Worm (Caenorhabditis elegans) whole organism, midembryonic: ENCODE measurements around the gene ttr-48.

ENCODE experiments used
- T22C8.4 ChIP-seq: fragments of 200-800 bp; sonication (Bioruptor generic); IDR thresholded peaks from 2 replicates; pipeline ENCODE4 v1.3.6; 2022; ENCODE audit warnings: missing genetic modification characterization, missing compliant biosample characterization
- cog-1 ChIP-seq: sonication (generic microtip); optimal IDR thresholded peaks from 2 replicates; lab custom pipeline; 2016; ENCODE audit warnings: missing genetic modification characterization, missing compliant biosample characterization
- flt-1 ChIP-seq: fragments of 200-800 bp; sonication (Bioruptor generic); IDR thresholded peaks from 2 replicates; pipeline ENCODE4 v1.3.6; 2022; ENCODE audit warnings: missing genetic modification characterization, missing compliant biosample characterization
- klf-2 ChIP-seq: fragments of 200-800 bp; sonication (Bioruptor generic); conservative IDR thresholded peaks from 2 replicates; pipeline ENCODE4 v1.3.6; 2022; ENCODE audit warnings: missing genetic modification reagents, missing genetic modification characterization, missing compliant biosample characterization
- med-1 ChIP-seq: sonication (generic microtip); optimal IDR thresholded peaks from 2 replicates; lab custom pipeline; 2017; ENCODE audit warnings: missing genetic modification characterization, mild to moderate bottlenecking, missing compliant biosample characterization, antibody characterized with exemption, missing genetic modification reagents; ENCODE audit not compliant: insufficient read depth
- ref-1 ChIP-seq: fragments of 200-800 bp; sonication (Bioruptor generic); conservative IDR thresholded peaks from 2 replicates; pipeline ENCODE4 v1.3.6; 2022; ENCODE audit warnings: missing genetic modification reagents, missing genetic modification characterization, missing compliant biosample characterization
- tab-1 ChIP-seq: fragments of 200-800 bp; sonication (Bioruptor generic); IDR thresholded peaks from 2 replicates; pipeline ENCODE4 v1.3.6; 2022; ENCODE audit warnings: missing genetic modification characterization, missing compliant biosample characterization
- ztf-23 ChIP-seq: fragments of 200-800 bp; sonication (Bioruptor generic); IDR thresholded peaks from 2 replicates; pipeline ENCODE4 v1.3.6; 2022; ENCODE audit warnings: missing genetic modification reagents, missing genetic modification characterization, missing compliant biosample characterization
- ztf-29 ChIP-seq: fragments of 200-800 bp; sonication (Bioruptor generic); IDR thresholded peaks from 2 replicates; pipeline ENCODE4 v1.3.6; 2022; ENCODE audit warnings: missing genetic modification reagents, missing genetic modification characterization, missing compliant biosample characterization

Gene ttr-48

DNA sequence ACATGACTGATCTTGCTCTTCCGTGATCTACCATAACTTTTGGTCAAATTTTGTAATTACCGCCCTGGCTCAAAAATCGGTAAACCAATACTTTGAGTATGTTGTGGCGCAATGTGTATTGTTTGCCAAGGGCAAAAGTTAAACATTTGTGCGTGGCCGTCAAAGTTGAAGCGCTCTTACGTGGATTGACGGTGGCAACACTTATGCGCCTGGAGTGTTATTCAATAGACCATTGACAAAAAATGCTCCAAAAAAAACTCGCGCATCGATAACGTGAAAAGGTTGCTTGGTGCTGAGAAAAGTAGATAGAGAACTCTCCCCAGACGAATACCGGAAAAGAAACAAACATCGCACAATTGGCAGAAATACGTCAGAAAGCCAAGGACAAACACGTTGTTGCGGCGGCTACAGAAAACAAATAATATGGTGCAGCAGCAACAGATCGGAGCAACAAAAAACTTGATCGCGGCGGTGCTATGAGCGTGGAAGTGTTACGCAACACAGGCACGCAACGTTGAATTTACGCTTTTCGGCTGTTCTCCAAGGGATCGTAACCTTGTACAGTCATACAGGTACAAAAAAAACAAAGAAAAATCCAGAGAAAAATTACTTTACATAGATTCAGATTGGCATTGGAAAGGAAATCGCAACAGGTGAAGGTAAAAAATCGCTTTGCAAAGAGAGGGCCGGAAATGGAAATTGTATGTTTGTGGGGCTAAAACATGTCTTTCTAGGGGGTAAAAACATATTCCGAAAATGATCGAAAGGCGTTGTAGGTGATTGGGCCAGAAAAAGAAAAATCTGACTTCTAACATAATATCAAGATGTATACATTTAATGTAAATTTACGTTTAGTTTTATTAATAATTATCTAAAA, 8.0 kb downstream of the ttr-48 start:
- TF ChIP-seq cog-1 = no peak
- TF ChIP-seq med-1 (GFP tag; lab: Kevin White, UChicago) = no peak
- TF ChIP-seq T22C8.4 (GFP tag; lab: Robert Waterston, UW) = no peak
- no peak for TF ChIP-seq klf-2 (GFP tag; lab: Robert Waterston, UW)
- no peak for TF ChIP-seq flt-1 (GFP tag; lab: Robert Waterston, UW)
- TF ChIP-seq ref-1 (GFP tag; lab: Robert Waterston, UW) = no peak
- no peak for TF ChIP-seq tab-1 (GFP tag; lab: Robert Waterston, UW)
- no peak for TF ChIP-seq ztf-23 (GFP tag; lab: Robert Waterston, UW)
- no peak for TF ChIP-seq ztf-29 (GFP tag; lab: Robert Waterston, UW)

DNA sequence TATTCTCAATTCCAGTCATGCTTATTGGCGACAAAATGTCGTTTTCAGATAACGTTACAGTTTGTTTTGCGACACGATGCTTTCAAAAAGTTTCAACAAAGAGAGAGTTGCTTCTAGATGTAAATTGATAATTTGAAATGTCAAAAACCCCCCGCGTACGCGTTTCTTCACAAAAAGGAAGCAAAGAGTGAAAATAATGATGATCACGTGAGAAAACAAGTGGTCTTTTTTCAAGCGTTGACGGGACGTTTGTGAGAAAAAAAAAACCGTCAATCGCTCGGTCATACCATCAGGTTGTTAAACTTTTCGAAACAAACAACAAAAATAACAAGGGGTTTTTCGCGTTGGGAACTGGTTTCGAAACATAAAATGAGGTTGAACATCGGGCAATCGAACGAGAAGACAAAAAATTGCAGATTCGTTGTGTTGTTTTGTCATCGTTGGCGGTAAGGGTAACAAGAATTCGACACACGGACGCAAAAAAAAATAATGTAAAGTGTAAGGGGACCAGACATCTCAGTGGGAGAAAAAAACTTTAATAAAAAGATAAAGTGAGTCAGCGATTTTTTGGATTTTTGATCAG, 10.1 kb downstream of the ttr-48 start:
- TF ChIP-seq flt-1 (GFP tag; lab: Robert Waterston, UW) (no peak), T22C8.4 (GFP tag; lab: Robert Waterston, UW) (no peak), tab-1 (GFP tag; lab: Robert Waterston, UW) (no peak), ref-1 (GFP tag; lab: Robert Waterston, UW) (no peak), cog-1 (no peak)

DNA sequence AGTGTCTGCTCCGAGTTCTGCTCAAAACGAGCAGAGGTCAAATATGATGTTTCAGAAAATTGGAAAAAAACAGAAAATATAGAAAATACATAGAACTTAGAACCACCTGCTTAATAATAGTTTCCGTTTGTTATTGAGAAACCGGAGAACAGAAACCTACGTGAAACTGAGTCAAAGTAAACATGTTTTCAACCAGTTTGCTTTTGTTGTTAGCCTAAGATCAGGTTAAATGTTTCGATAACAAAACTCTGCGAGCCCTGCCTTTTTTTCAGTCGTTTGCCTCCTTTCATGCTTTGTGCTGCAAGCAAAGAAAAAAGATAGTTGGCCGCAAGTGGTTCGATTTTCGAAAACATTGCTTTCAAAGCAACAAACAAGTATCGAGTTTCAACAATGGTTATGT, 11.4 kb downstream of the ttr-48 start:
- TF ChIP-seq T22C8.4 (GFP tag; lab: Robert Waterston, UW) (no peak), med-1 (GFP tag; lab: Kevin White, UChicago) (no peak), ref-1 (GFP tag; lab: Robert Waterston, UW) (no peak), klf-2 (GFP tag; lab: Robert Waterston, UW) (no peak), ztf-29 (GFP tag; lab: Robert Waterston, UW) (no peak), tab-1 (GFP tag; lab: Robert Waterston, UW) (no peak), flt-1 (GFP tag; lab: Robert Waterston, UW) (no peak), cog-1 (no peak), ztf-23 (GFP tag; lab: Robert Waterston, UW) (no peak)

DNA sequence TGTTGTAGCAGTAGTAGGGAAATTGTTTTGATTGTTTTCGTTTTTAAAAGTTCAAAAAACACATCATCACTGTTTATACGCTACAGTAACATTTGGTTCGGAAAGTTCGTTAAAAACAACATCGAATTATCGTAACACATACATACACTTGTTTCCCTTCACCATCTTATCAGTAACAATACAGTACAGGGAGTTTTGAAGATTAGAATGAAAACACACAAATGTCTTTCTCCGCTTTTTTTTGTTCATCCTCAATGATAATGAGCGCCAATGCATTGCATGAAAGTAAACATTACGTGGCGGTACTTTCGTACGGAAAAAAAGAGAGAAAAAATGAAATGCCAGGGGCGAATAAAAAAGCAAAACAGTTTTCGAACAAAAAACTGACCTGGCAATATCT, 12.6 kb downstream of the ttr-48 start:
- TF ChIP-seq ztf-23 (GFP tag; lab: Robert Waterston, UW) (no peak), klf-2 (GFP tag; lab: Robert Waterston, UW) (no peak), flt-1 (GFP tag; lab: Robert Waterston, UW) (no peak), tab-1 (GFP tag; lab: Robert Waterston, UW) (no peak), cog-1 (no peak), med-1 (GFP tag; lab: Kevin White, UChicago) (no peak), ztf-29 (GFP tag; lab: Robert Waterston, UW) (no peak), T22C8.4 (GFP tag; lab: Robert Waterston, UW) (no peak)

DNA sequence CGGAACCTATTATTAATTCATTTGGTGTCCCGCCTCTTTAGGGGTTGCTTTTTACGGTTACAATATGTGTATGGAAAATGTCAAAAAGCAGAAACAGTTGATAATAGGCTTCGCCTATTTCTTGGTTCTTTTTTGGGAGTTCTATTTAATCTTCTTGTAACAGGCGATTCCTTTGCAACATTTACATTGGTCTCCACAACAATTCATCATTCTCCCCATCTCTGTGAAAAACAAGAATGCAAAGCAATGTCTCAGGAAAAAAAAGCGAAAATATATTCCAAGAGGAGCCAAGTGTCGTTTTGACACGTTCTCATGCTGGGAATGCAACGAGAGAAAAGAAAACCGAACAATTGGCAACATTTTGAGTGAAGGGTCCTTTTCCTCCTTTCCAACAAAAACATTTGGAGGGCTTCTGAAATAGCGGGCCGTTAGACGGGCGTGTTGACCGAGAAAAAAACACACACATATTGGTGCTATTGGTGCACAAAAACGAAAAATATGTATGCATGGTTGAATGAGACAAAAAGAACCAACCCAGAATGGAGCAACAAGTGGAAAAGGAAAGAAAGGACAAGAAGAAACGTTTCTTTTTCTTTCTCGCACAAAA, 13.5 kb downstream of the ttr-48 start:
- TF ChIP-seq tab-1 (GFP tag; lab: Robert Waterston, UW) = no peak
- TF ChIP-seq ztf-29 (GFP tag; lab: Robert Waterston, UW) = no peak
- no peak for TF ChIP-seq ztf-23 (GFP tag; lab: Robert Waterston, UW)
- no peak for TF ChIP-seq flt-1 (GFP tag; lab: Robert Waterston, UW)
- no peak for TF ChIP-seq klf-2 (GFP tag; lab: Robert Waterston, UW)
- no peak for TF ChIP-seq ref-1 (GFP tag; lab: Robert Waterston, UW)
- TF ChIP-seq cog-1 = no peak
- TF ChIP-seq med-1 (GFP tag; lab: Kevin White, UChicago) = no peak
- TF ChIP-seq T22C8.4 (GFP tag; lab: Robert Waterston, UW) = no peak

DNA sequence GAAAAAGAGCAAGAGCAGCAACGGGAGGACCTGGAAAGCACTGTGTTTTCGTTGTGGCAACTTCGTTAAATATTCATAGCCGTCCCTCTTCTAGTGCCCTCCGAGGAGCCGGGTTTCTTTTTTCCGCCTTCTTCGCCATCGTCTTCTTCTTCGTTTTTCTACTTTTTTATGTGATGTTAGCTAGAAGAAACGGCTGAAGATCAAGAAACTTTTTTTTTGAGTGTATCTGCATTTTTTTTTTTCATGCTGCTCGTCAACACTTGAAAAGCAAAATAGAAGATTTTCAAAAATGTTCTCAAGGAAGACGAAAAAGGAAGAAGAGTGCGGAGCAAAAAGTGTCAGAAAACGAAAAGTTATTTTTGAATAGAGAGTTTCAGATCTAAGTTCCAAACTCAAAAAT, 14.9 kb downstream of the ttr-48 start:
- TF ChIP-seq ztf-23 (GFP tag; lab: Robert Waterston, UW) (no peak), tab-1 (GFP tag; lab: Robert Waterston, UW) (no peak), cog-1 (no peak), ref-1 (GFP tag; lab: Robert Waterston, UW) (no peak), T22C8.4 (GFP tag; lab: Robert Waterston, UW) (no peak), med-1 (GFP tag; lab: Kevin White, UChicago) (no peak), flt-1 (GFP tag; lab: Robert Waterston, UW) (no peak), ztf-29 (GFP tag; lab: Robert Waterston, UW) (no peak), klf-2 (GFP tag; lab: Robert Waterston, UW) (no peak)

DNA sequence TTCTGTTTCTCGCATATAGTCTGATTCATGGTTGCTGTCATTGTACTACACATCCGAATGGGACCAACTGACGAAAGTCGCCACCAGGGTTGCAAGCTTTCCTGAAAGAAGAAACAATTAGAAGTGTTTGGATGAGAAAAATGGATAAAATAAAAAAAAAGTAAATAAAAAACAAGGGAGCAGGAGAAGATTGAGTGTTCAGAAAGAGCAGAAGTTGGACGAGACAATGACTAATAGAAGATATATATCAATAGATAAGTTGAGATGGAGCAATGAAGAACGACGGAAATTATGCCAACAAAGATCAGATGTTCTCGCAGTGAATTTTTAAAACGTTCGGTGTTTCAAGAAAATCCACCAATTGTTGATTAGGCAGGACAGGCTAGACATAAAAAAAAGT, 15.4 kb downstream of the ttr-48 start, which contains the start of gene fkh-9:
Gene fkh-9, minus strand, starts transcription at position 101 of the 400 bp plus-strand sequence.
- TF ChIP-seq med-1 (GFP tag; lab: Kevin White, UChicago) (no peak), T22C8.4 (GFP tag; lab: Robert Waterston, UW) (no peak), ref-1 (GFP tag; lab: Robert Waterston, UW) (no peak), cog-1 (no peak), ztf-23 (GFP tag; lab: Robert Waterston, UW) (no peak), klf-2 (GFP tag; lab: Robert Waterston, UW) (no peak), flt-1 (GFP tag; lab: Robert Waterston, UW) (no peak), ztf-29 (GFP tag; lab: Robert Waterston, UW) (no peak), tab-1 (GFP tag; lab: Robert Waterston, UW) (no peak)

DNA sequence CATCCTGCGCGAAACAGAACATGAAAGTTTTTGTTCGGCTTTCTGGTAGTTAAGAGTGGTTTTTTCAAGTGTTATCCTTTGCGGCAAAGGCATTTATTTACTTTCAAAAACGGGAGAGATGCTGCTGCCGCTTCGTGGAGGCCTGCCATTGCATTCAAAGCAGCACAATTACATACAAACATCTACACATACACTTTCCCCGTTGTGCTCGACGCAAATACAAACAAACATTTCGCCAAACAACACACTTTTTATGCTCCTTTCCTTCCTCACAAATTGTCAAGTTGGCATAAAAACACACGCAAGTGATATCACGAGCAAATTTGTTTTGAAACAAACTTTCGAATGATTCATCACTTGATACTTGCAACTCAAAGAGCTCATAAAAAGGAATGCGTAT, 16.1 kb downstream of the ttr-48 start:
- TF ChIP-seq cog-1 = no peak
